Fruit fly (Drosophila melanogaster) whole organism, embryonic: ENCODE data around the gene holn1.

Experiments used
- Ada2b ChIP-seq: fragments of 200-800 bp; sonication (Bioruptor generic); IDR thresholded peaks from 2 replicates; pipeline ENCODE4 v1.3.6; 2022; ENCODE audit warnings: missing biosample characterization, missing genetic modification characterization
- B-H2 ChIP-seq: fragments of 200-800 bp; sonication (Bioruptor generic); optimal IDR thresholded peaks from 2 replicates; lab custom pipeline; 2018; ENCODE audit warnings: missing biosample characterization, mild to moderate bottlenecking, missing genetic modification characterization
- CG11695 ChIP-seq: fragments of 200-800 bp; sonication (Bioruptor generic); IDR thresholded peaks from 3 replicates; pipeline ENCODE4 v1.3.6; 2022; ENCODE audit warnings: missing biosample characterization, missing genetic modification characterization
- CG12071 ChIP-seq: fragments of 200-800 bp; sonication (Bioruptor generic); optimal IDR thresholded peaks from 3 replicates; lab custom pipeline; 2018; ENCODE audit warnings: missing biosample characterization, mild to moderate bottlenecking, missing genetic modification characterization
- CG12659 ChIP-seq: fragments of 200-800 bp; sonication (Bioruptor generic); optimal IDR thresholded peaks from 3 replicates; lab custom pipeline; 2017; ENCODE audit warnings: mild to moderate bottlenecking, missing biosample characterization, missing genetic modification reagents, missing genetic modification characterization
- CG17359 ChIP-seq: fragments of 200-800 bp; sonication (Bioruptor generic); optimal IDR thresholded peaks from 3 replicates; lab custom pipeline; 2018; ENCODE audit warnings: missing biosample characterization, mild to moderate bottlenecking, missing genetic modification characterization, moderate library complexity
- CG17912 ChIP-seq: fragments of 200-800 bp; sonication (Bioruptor generic); optimal IDR thresholded peaks from 2 replicates; lab custom pipeline; 2018; ENCODE audit warnings: missing biosample characterization, mild to moderate bottlenecking, missing genetic modification characterization
- CG2889 ChIP-seq: fragments of 200-800 bp; sonication (Bioruptor generic); IDR thresholded peaks from 3 replicates; pipeline ENCODE4 v1.3.6; 2022; ENCODE audit warnings: missing biosample characterization, missing genetic modification characterization
- CG30431 ChIP-seq: fragments of 200-800 bp; sonication (Bioruptor generic); optimal IDR thresholded peaks from 2 replicates; lab custom pipeline; 2017; ENCODE audit warnings: missing biosample characterization, missing genetic modification characterization
- CG32532 ChIP-seq: fragments of 200-800 bp; sonication (Bioruptor generic); IDR thresholded peaks from 2 replicates; pipeline ENCODE4 v1.3.6; 2022; ENCODE audit warnings: missing biosample characterization, missing genetic modification characterization
- CG32767 ChIP-seq: fragments of 200-800 bp; sonication (Bioruptor generic); IDR thresholded peaks from 2 replicates; pipeline ENCODE4 v1.3.6; 2022; ENCODE audit warnings: missing biosample characterization, missing genetic modification characterization
- CG33213 ChIP-seq: fragments of 200-800 bp; sonication (Bioruptor generic); optimal IDR thresholded peaks from 3 replicates; lab custom pipeline; 2016; ENCODE audit warnings: missing biosample characterization, missing genetic modification characterization
- CG3838 ChIP-seq: fragments of 200-800 bp; sonication (Bioruptor generic); optimal IDR thresholded peaks from 3 replicates; lab custom pipeline; 2016; ENCODE audit warnings: missing biosample characterization, missing genetic modification characterization
- CG3995 ChIP-seq: fragments of 200-800 bp; sonication (Bioruptor generic); optimal IDR thresholded peaks from 3 replicates; lab custom pipeline; 2016; ENCODE audit warnings: missing biosample characterization, missing genetic modification characterization
- CG4360 ChIP-seq: fragments of 200-800 bp; sonication (Bioruptor generic); IDR thresholded peaks from 2 replicates; pipeline ENCODE4 v1.3.6; 2022; ENCODE audit warnings: missing biosample characterization, missing genetic modification characterization
- CG6654 ChIP-seq: fragments of 200-800 bp; sonication (Bioruptor generic); optimal IDR thresholded peaks from 2 replicates; lab custom pipeline; 2017; ENCODE audit warnings: missing biosample characterization, mild to moderate bottlenecking, missing genetic modification characterization
- CG6765 ChIP-seq: fragments of 200-800 bp; sonication (Bioruptor generic); optimal IDR thresholded peaks from 3 replicates; lab custom pipeline; 2017; ENCODE audit warnings: missing biosample characterization, mild to moderate bottlenecking, missing genetic modification characterization
- Camta ChIP-seq: fragments of 200-800 bp; sonication (Bioruptor generic); optimal IDR thresholded peaks from 2 replicates; lab custom pipeline; 2016; ENCODE audit warnings: missing biosample characterization, missing genetic modification characterization
- Deaf1 ChIP-seq: fragments of 200-800 bp; optimal IDR thresholded peaks from 3 replicates; lab custom pipeline; 2019; ENCODE audit warnings: missing biosample characterization, mild to moderate bottlenecking, missing genetic modification characterization, moderate library complexity
- Ets65A ChIP-seq: fragments of 200-800 bp; sonication (Bioruptor generic); peaks from one replicate; lab custom pipeline; 2016; ENCODE audit warnings: missing biosample characterization, missing genetic modification characterization
- Hsf ChIP-seq: fragments of 200-800 bp; sonication (Bioruptor generic); optimal IDR thresholded peaks from 3 replicates; lab custom pipeline; 2016; ENCODE audit warnings: missing biosample characterization, missing genetic modification characterization
- Lim3 ChIP-seq: fragments of 200-800 bp; sonication (Bioruptor generic); IDR thresholded peaks from 2 replicates; pipeline ENCODE4 v1.3.6; 2022; ENCODE audit warnings: missing biosample characterization, missing genetic modification characterization
- MBD-R2 ChIP-seq: fragments of 200-800 bp; sonication (Bioruptor generic); IDR thresholded peaks from 2 replicates; pipeline ENCODE4 v1.3.6; 2022; ENCODE audit warnings: missing biosample characterization, missing genetic modification characterization
- Mes4 ChIP-seq: fragments of 200-800 bp; sonication (Bioruptor generic); optimal IDR thresholded peaks from 2 replicates; lab custom pipeline; 2016; ENCODE audit warnings: missing biosample characterization, missing genetic modification characterization
- Mrtf ChIP-seq: fragments of 200-800 bp; sonication (Bioruptor generic); IDR thresholded peaks from 3 replicates; pipeline ENCODE4 v1.3.6; 2022; ENCODE audit warnings: missing biosample characterization, missing genetic modification characterization
- NC2α ChIP-seq: fragments of 200-800 bp; sonication (Bioruptor generic); optimal IDR thresholded peaks from 2 replicates; lab custom pipeline; 2016; ENCODE audit warnings: missing biosample characterization, missing genetic modification characterization
- Opbp ChIP-seq: fragments of 200-800 bp; sonication (Bioruptor generic); IDR thresholded peaks from 3 replicates; pipeline ENCODE4 v1.3.6; 2022; ENCODE audit warnings: missing biosample characterization, missing genetic modification characterization; ENCODE audit not compliant: partially characterized antibody
- Optix ChIP-seq: fragments of 200-800 bp; sonication (Bioruptor generic); IDR thresholded peaks from 3 replicates; pipeline ENCODE4 v1.3.6; 2022; ENCODE audit warnings: missing biosample characterization, missing genetic modification characterization
- Pdp1 ChIP-seq, 2 experiments: fragments of 200-800 bp; sonication (Bioruptor generic); optimal IDR thresholded peaks; 3 replicates each; lab custom pipeline; 2016; ENCODE audit warnings: missing biosample characterization in 2 of 2, missing genetic modification characterization in 2 of 2, mild to moderate bottlenecking in 1 of 2, moderate library complexity in 1 of 2
- Sin3A ChIP-seq: fragments of >200 bp; optimal IDR thresholded peaks from 2 replicates; lab custom pipeline; 2018
- Taf1 ChIP-seq: fragments of 200-800 bp; sonication (Bioruptor generic); IDR thresholded peaks from 2 replicates; pipeline ENCODE4 v1.3.6; 2022; ENCODE audit warnings: missing biosample characterization, missing genetic modification characterization
- Trl ChIP-seq, 3 experiments: fragments of >200 bp in 2 of 3; fragments of 200-800 bp in 1 of 3; sonication (Bioruptor generic) in 1 of 3; optimal IDR thresholded peaks; 2 replicates in 1 of 3; 3 replicates in 2 of 3; lab custom pipeline; 2016 to 2017; ENCODE audit warnings: missing biosample characterization in 1 of 3, missing genetic modification characterization in 1 of 3
- dpn ChIP-seq, 2 experiments: fragments of 200-800 bp; sonication (Bioruptor generic); optimal IDR thresholded peaks; 3 replicates each; lab custom pipeline; 2016; ENCODE audit warnings: missing biosample characterization in 2 of 2, missing genetic modification characterization in 2 of 2
- fu2 ChIP-seq: fragments of 200-800 bp; sonication (Bioruptor generic); optimal IDR thresholded peaks from 2 replicates; lab custom pipeline; 2016; ENCODE audit warnings: missing biosample characterization, missing genetic modification characterization
- gcm ChIP-seq: fragments of 200-800 bp; sonication (Bioruptor generic); optimal IDR thresholded peaks from 2 replicates; lab custom pipeline; 2019; ENCODE audit warnings: missing biosample characterization, mild to moderate bottlenecking, missing genetic modification characterization, moderate library complexity
- gro ChIP-seq: fragments of 200-800 bp; sonication (Bioruptor generic); optimal IDR thresholded peaks from 2 replicates; lab custom pipeline; 2016; ENCODE audit warnings: missing biosample characterization, missing genetic modification characterization
- gsb ChIP-seq: fragments of 200-800 bp; sonication (Bioruptor generic); IDR thresholded peaks from 2 replicates; pipeline ENCODE4 v1.3.6; 2022; ENCODE audit warnings: missing biosample characterization, missing genetic modification characterization
- lbe ChIP-seq: fragments of 200-800 bp; sonication (Bioruptor generic); optimal IDR thresholded peaks from 2 replicates; lab custom pipeline; 2016; ENCODE audit warnings: missing biosample characterization, mild to moderate bottlenecking, missing genetic modification characterization
- lilli ChIP-seq: fragments of 200-800 bp; sonication (Bioruptor generic); optimal IDR thresholded peaks from 3 replicates; lab custom pipeline; 2016; ENCODE audit warnings: missing biosample characterization, missing genetic modification characterization
- psq ChIP-seq: fragments of 200-800 bp; sonication (Bioruptor generic); optimal IDR thresholded peaks from 2 replicates; lab custom pipeline; 2017; ENCODE audit warnings: missing biosample characterization, missing genetic modification characterization
- pum ChIP-seq: fragments of 200-800 bp; sonication (Bioruptor generic); optimal IDR thresholded peaks from 2 replicates; lab custom pipeline; 2016; ENCODE audit warnings: missing biosample characterization, missing genetic modification characterization
- rib ChIP-seq: fragments of 200-800 bp; sonication (Bioruptor generic); IDR thresholded peaks from 2 replicates; pipeline ENCODE4 v1.3.6; 2022; ENCODE audit warnings: missing biosample characterization, missing genetic modification characterization
- sd ChIP-seq: fragments of 200-800 bp; sonication (Bioruptor generic); optimal IDR thresholded peaks from 3 replicates; lab custom pipeline; 2018; ENCODE audit warnings: missing biosample characterization, mild to moderate bottlenecking, missing genetic modification characterization, moderate library complexity
- seq ChIP-seq: fragments of 200-800 bp; sonication (Bioruptor generic); IDR thresholded peaks from 2 replicates; pipeline ENCODE4 v1.3.6; 2022; ENCODE audit warnings: missing biosample characterization, missing genetic modification characterization
- sima ChIP-seq: fragments of 200-800 bp; sonication (Bioruptor generic); optimal IDR thresholded peaks from 2 replicates; lab custom pipeline; 2016; ENCODE audit warnings: missing biosample characterization, missing genetic modification characterization
- so ChIP-seq: fragments of 200-800 bp; sonication (Bioruptor generic); IDR thresholded peaks from 3 replicates; pipeline ENCODE4 v1.3.6; 2022; ENCODE audit warnings: missing biosample characterization, missing genetic modification characterization
- sr ChIP-seq: fragments of 200-800 bp; sonication (Bioruptor generic); IDR thresholded peaks from 3 replicates; pipeline ENCODE4 v1.3.6; 2022; ENCODE audit warnings: missing biosample characterization, missing genetic modification characterization
- stc ChIP-seq: fragments of 200-800 bp; sonication (Bioruptor generic); IDR thresholded peaks from 2 replicates; pipeline ENCODE4 v1.3.6; 2022; ENCODE audit warnings: missing biosample characterization, missing genetic modification characterization
- tin ChIP-seq: fragments of 200-800 bp; sonication (Bioruptor generic); optimal IDR thresholded peaks from 3 replicates; lab custom pipeline; 2016; ENCODE audit warnings: missing biosample characterization, missing genetic modification characterization
- tll ChIP-seq, 2 experiments: fragments of 200-800 bp in 1 of 2; fragments of >200 bp in 1 of 2; sonication (Bioruptor generic) in 1 of 2; optimal IDR thresholded peaks; 2 replicates each; lab custom pipeline; 2017 to 2019; ENCODE audit warnings: missing biosample characterization in 2 of 2, missing genetic modification characterization in 2 of 2, mild to moderate bottlenecking in 1 of 2, moderate library complexity in 1 of 2
- trem ChIP-seq: fragments of 200-800 bp; optimal IDR thresholded peaks from 3 replicates; lab custom pipeline; 2019; ENCODE audit warnings: missing biosample characterization, mild to moderate bottlenecking, missing genetic modification characterization, moderate library complexity
- trh ChIP-seq: fragments of 200-800 bp; sonication (Bioruptor generic); optimal IDR thresholded peaks from 2 replicates; lab custom pipeline; 2016; ENCODE audit warnings: missing biosample characterization, missing genetic modification characterization

holn1 gene

dm6 chr2L:10428528-10428927 lies 7.3 kb upstream of the holn1 start, which contains the start of gene CG5188 (continued):
- TF ChIP-seq B-H2 (GFP tag; lab: Kevin White, UChicago) = peak; percentile 1
- peak; percentile 75; the same call in 1 of the 2 replicates for TF ChIP-seq MBD-R2
- peak; percentile 48 for TF ChIP-seq lilli (GFP tag; lab: Kevin White, UChicago)
- TF ChIP-seq CG11695 = peak; percentile 66; the same call in 2 of the 3 replicates
- peak; percentile 2 for TF ChIP-seq Camta (GFP tag; lab: Kevin White, UChicago)
- peak; percentile 60 for TF ChIP-seq CG17359 (tag; lab: Kevin White, UChicago)
- peak; percentile 14 for TF ChIP-seq lbe (GFP tag; lab: Kevin White, UChicago)
- peak; percentile 50 for TF ChIP-seq CG12659 (GFP tag; lab: Kevin White, UChicago)
- peak; percentile 27 for TF ChIP-seq Hsf
- TF ChIP-seq so (GFP tag; lab: Robert Waterston, UW) = peak; percentile 26; the same call in 1 of the 3 replicates
- TF ChIP-seq sima = no peak
- TF ChIP-seq Opbp (GFP tag; lab: Robert Waterston, UW) = no peak
- TF ChIP-seq Lim3 (GFP tag; lab: Robert Waterston, UW) = no peak
- TF ChIP-seq stc (GFP tag; lab: Robert Waterston, UW) = peak; percentile 62; the same call in 1 of the 2 replicates
- no peak for TF ChIP-seq CG6765 (GFP tag; lab: Kevin White, UChicago)
- no peak for TF ChIP-seq gsb (GFP tag; lab: Robert Waterston, UW)
- TF ChIP-seq Trl (optimal IDR thresholded peaks at IDR 0.05; lab: Kevin White, UChicago) = no peak
- TF ChIP-seq Trl (GFP tag; optimal IDR thresholded peaks at IDR 0.05; lab: Kevin White, UChicago) = no peak
- no peak for TF ChIP-seq CG2889 (GFP tag; lab: Robert Waterston, UW)
- no peak for TF ChIP-seq CG4360
- peak; percentile 15 to 56 for TF ChIP-seq dpn (GFP tag; optimal IDR thresholded peaks at IDR 0.05; lab: Kevin White, UChicago)
- no peak for TF ChIP-seq gro (GFP tag; lab: Kevin White, UChicago)
- peak; percentile 6 for TF ChIP-seq CG3995
- no peak for TF ChIP-seq psq
- peak; percentile 56 for TF ChIP-seq tin (GFP tag; lab: Kevin White, UChicago)
- peak; percentile 62 for TF ChIP-seq Ada2b (GFP tag; lab: Robert Waterston, UW)
- no peak for TF ChIP-seq pum
- no peak for TF ChIP-seq Deaf1
- TF ChIP-seq Optix (GFP tag; lab: Robert Waterston, UW) = no peak
- TF ChIP-seq sr (GFP tag; lab: Robert Waterston, UW) = no peak
- TF ChIP-seq CG30431 (GFP tag; lab: Kevin White, UChicago) = no peak
- no peak for TF ChIP-seq Mrtf (GFP tag; lab: Robert Waterston, UW)
- no peak for TF ChIP-seq fu2 (GFP tag; lab: Kevin White, UChicago)
- TF ChIP-seq Taf1 = 0 out of 2 replicates have a peak, but pooled peaks have one; percentile 29
- TF ChIP-seq NC2α = no peak
- TF ChIP-seq CG33213 (GFP tag; lab: Kevin White, UChicago) = no peak
- no peak for TF ChIP-seq CG32767
- TF ChIP-seq Ets65A (GFP tag; lab: Kevin White, UChicago) = no peak
- TF ChIP-seq Mes4 (GFP tag; lab: Kevin White, UChicago) = no peak
- TF ChIP-seq CG32532 = peak; percentile 75
- TF ChIP-seq gcm = peak; percentile 42
- TF ChIP-seq rib (GFP tag; lab: Robert Waterston, UW) = no peak
- peak; percentile 55 for TF ChIP-seq trem (tag; lab: Kevin White, UChicago)
- no peak for TF ChIP-seq trh (GFP tag; lab: Kevin White, UChicago)
- no peak for TF ChIP-seq CG17912 (GFP tag; lab: Kevin White, UChicago)
- no peak for TF ChIP-seq seq
- TF ChIP-seq Pdp1 (GFP tag; optimal IDR thresholded peaks at IDR 0.05; lab: Kevin White, UChicago) = peak in 1 of 2 experiments; percentile 98
- peak; percentile 80 for TF ChIP-seq sd (tag; lab: Kevin White, UChicago)
- TF ChIP-seq CG6654 (GFP tag; lab: Kevin White, UChicago) = no peak
- no peak for TF ChIP-seq Sin3A (lab: Kevin White, UChicago)
- no peak for TF ChIP-seq CG12071 (GFP tag; lab: Kevin White, UChicago)
- no peak for TF ChIP-seq CG3838 (GFP tag; lab: Kevin White, UChicago)
- no peak for TF ChIP-seq tll (GFP tag; optimal IDR thresholded peaks at IDR 0.05; lab: Kevin White, UChicago)
